Worm (Caenorhabditis elegans): ENCODE results near the gene marc-5.

Gene marc-5

ce11 chrII:12412417-12412816 lies 33.1 kb upstream of the marc-5 start, which contains the start of gene Y57A10C.1:
Gene Y57A10C.1, minus strand, starts transcription at chrII:12412517.
- TF ChIP-seq lin-35 (GFP tag; optimal IDR thresholded peaks at IDR 0.05) (no peak), mab-9 (GFP tag; IDR thresholded peaks at IDR 0.05) (no peak), skn-1 (tag; optimal IDR thresholded peaks at IDR 0.05) (no peak)

ce11 chrII:12410107-12410506 lies 30.8 kb upstream of the marc-5 start, which contains the start of gene F57G9.3:
Gene F57G9.3, minus strand, starts transcription at chrII:12410207.
- no peak for TF ChIP-seq lin-39 (tag; optimal IDR thresholded peaks at IDR 0.05)

- TF ChIP-seq nhr-77 (tag; optimal IDR thresholded peaks at IDR 0.05), result no peak
- no peak for TF ChIP-seq tbx-2 (tag; optimal IDR thresholded peaks at IDR 0.05)
- TF ChIP-seq hlh-4 (tag; optimal IDR thresholded peaks at IDR 0.05), result no peak
- no peak for TF ChIP-seq zip-4 (GFP tag; optimal IDR thresholded peaks at IDR 0.05)
- TF ChIP-seq nhr-12 (tag; optimal IDR thresholded peaks at IDR 0.05), result no peak
- TF ChIP-seq aha-1 (tag; optimal IDR thresholded peaks at IDR 0.05), result no peak
- no peak for TF ChIP-seq fkh-10 (GFP tag; optimal IDR thresholded peaks at IDR 0.05)
- TF ChIP-seq dsc-1 (tag; optimal IDR thresholded peaks at IDR 0.05), result no peak
- no peak for TF ChIP-seq lir-3 (tag; optimal IDR thresholded peaks at IDR 0.05; ENCODE audit: poor library complexity)
These were observed 29.4 kb upstream of the marc-5 start, which contains the start of gene sre-31 for ce11 chrII:12408717-12409116. Gene sre-31, minus strand, starts transcription at chrII:12408817.

ce11 chrII:12406394-12406793 lies 27.1 kb upstream of the marc-5 start, which contains the start of gene sre-30:
Gene sre-30, minus strand, starts transcription at chrII:12406494.
- TF ChIP-seq mef-2 (tag; optimal IDR thresholded peaks at IDR 0.05), result no peak
- no peak for TF ChIP-seq pax-3 (tag; optimal IDR thresholded peaks at IDR 0.05)
- no peak for TF ChIP-seq nhr-84 (tag; optimal IDR thresholded peaks at IDR 0.05)
- TF ChIP-seq efl-1 (optimal IDR thresholded peaks at IDR 0.05), result no peak
- TF ChIP-seq efl-1 (GFP tag; optimal IDR thresholded peaks at IDR 0.05 in 1 of 2), result peak in 1 of 2 experiments; percentile 55
- TF ChIP-seq nhr-85 (tag), result no peak
- TF ChIP-seq dsc-1 (tag; optimal IDR thresholded peaks at IDR 0.05), result no peak

- TF ChIP-seq mep-1 (tag; optimal IDR thresholded peaks at IDR 0.05) (no peak), unc-30 (tag; optimal IDR thresholded peaks at IDR 0.05) (no peak), lir-3 (tag; optimal IDR thresholded peaks at IDR 0.05; ENCODE audit: poor library complexity) (no peak), pag-3 (tag; optimal IDR thresholded peaks at IDR 0.05; ENCODE audit: borderline replicate concordance, insufficient read depth) (no peak), efl-1 (optimal IDR thresholded peaks at IDR 0.05) (no peak), efl-1 (GFP tag; optimal IDR thresholded peaks at IDR 0.05 in 1 of 2) (no peak), C04F5.9 (tag; optimal IDR thresholded peaks at IDR 0.05) (no peak), ceh-8 (GFP tag; optimal IDR thresholded peaks at IDR 0.05) (no peak), ets-5 (GFP tag; IDR thresholded peaks at IDR 0.05) (no peak), hpl-2 (GFP tag; optimal IDR thresholded peaks at IDR 0.05) (no peak), egl-13 (tag; optimal IDR thresholded peaks at IDR 0.05) (no peak)
These were observed 22.5 kb upstream of the marc-5 start, which contains the start of gene sre-29 for ce11 chrII:12401791-12402190. Gene sre-29, minus strand, starts transcription at chrII:12401891.

ce11 chrII:12397656-12398055 lies 18.3 kb upstream of the marc-5 start, which contains the start of gene F57G9.7:
Gene F57G9.7, minus strand, starts transcription at chrII:12397756.
- TF ChIP-seq pax-3 (tag; optimal IDR thresholded peaks at IDR 0.05) (peak; percentile 16), pqm-1 (tag; optimal IDR thresholded peaks at IDR 0.05) (no peak), F16B12.6 (tag; optimal IDR thresholded peaks at IDR 0.05) (no peak)

ce11 chrII:12394138-12394537 lies 14.8 kb upstream of the marc-5 start:
- TF ChIP-seq ceh-63 (GFP tag; optimal IDR thresholded peaks at IDR 0.05) (no peak), pax-3 (tag; optimal IDR thresholded peaks at IDR 0.05) (no peak), hlh-17 (GFP tag; optimal IDR thresholded peaks at IDR 0.05; ENCODE audit: borderline replicate concordance) (no peak), unc-30 (tag; optimal IDR thresholded peaks at IDR 0.05) (no peak), nhr-11 (tag; optimal IDR thresholded peaks at IDR 0.05) (no peak), sox-4 (tag; optimal IDR thresholded peaks at IDR 0.05) (no peak), aha-1 (tag; optimal IDR thresholded peaks at IDR 0.05) (no peak), C04F5.9 (tag; optimal IDR thresholded peaks at IDR 0.05) (no peak), elt-3 (tag; optimal IDR thresholded peaks at IDR 0.05) (no peak), vab-15 (tag; optimal IDR thresholded peaks at IDR 0.05) (no peak), ces-1 (GFP tag; optimal IDR thresholded peaks at IDR 0.05) (no peak), nhr-77 (tag; optimal IDR thresholded peaks at IDR 0.05) (no peak), nhr-237 (tag; optimal IDR thresholded peaks at IDR 0.05) (no peak), zip-4 (GFP tag; optimal IDR thresholded peaks at IDR 0.05) (no peak), ceh-90 (tag; optimal IDR thresholded peaks at IDR 0.05) (no peak)

Data from whole organism, L1 larva.